Worm (Caenorhabditis elegans) whole organism, early embryonic: ENCODE data around the gene pdf-2.

Experiments
- B0310.2 ChIP-seq: sonication (generic microtip); optimal IDR thresholded peaks from 2 replicates; lab custom pipeline; 2016; ENCODE audit warnings: mild to moderate bottlenecking, missing genetic modification characterization, missing compliant biosample characterization
- F13C5.2 ChIP-seq: sonication (generic microtip); optimal IDR thresholded peaks from 2 replicates; lab custom pipeline; 2017; ENCODE audit warnings: mild to moderate bottlenecking, missing genetic modification characterization, inconsistent platforms, missing compliant biosample characterization
- aly-1 ChIP-seq: sonication (generic microtip); optimal IDR thresholded peaks from 2 replicates; lab custom pipeline; 2016; ENCODE audit warnings: missing genetic modification characterization, missing compliant biosample characterization
- ama-1 ChIP-seq: fragments of 150-350 bp; optimal IDR thresholded peaks from 2 replicates; lab custom pipeline; 2014
- ceh-13 ChIP-seq: fragments of 200-800 bp; sonication (Bioruptor generic); optimal IDR thresholded peaks from 2 replicates; lab custom pipeline; 2018; ENCODE audit warnings: mild to moderate bottlenecking, missing genetic modification characterization, missing compliant biosample characterization
- ceh-36 ChIP-seq: sonication (generic microtip); optimal IDR thresholded peaks from 2 replicates; lab custom pipeline; 2016; ENCODE audit warnings: missing genetic modification characterization, inconsistent platforms, missing compliant biosample characterization
- ets-7 ChIP-seq: sonication (generic microtip); optimal IDR thresholded peaks from 2 replicates; lab custom pipeline; 2016; ENCODE audit warnings: missing genotype, missing genetic modification characterization, missing compliant biosample characterization
- flt-1 ChIP-seq: fragments of 200-800 bp; sonication (Bioruptor generic); IDR thresholded peaks from 2 replicates; pipeline ENCODE4 v1.3.6; 2022; ENCODE audit warnings: missing genetic modification characterization, missing compliant biosample characterization
- pes-1 ChIP-seq: fragments of 200-800 bp; sonication (Bioruptor generic); IDR thresholded peaks from 2 replicates; pipeline ENCODE4 v1.3.6; 2022; ENCODE audit warnings: missing genetic modification reagents, missing genetic modification characterization, missing compliant biosample characterization
- scrt-1 ChIP-seq: fragments of 200-800 bp; sonication (Bioruptor generic); IDR thresholded peaks from 2 replicates; pipeline ENCODE4 v1.3.6; 2022; ENCODE audit warnings: missing genetic modification characterization, missing compliant biosample characterization
- sea-1 ChIP-seq: fragments of 200-800 bp; sonication (Bioruptor generic); conservative IDR thresholded peaks from 2 replicates; pipeline ENCODE4 v1.3.6; 2022; ENCODE audit warnings: missing genetic modification characterization, missing compliant biosample characterization
- tbx-37 ChIP-seq: fragments of 200-800 bp; sonication (Bioruptor generic); conservative IDR thresholded peaks from 2 replicates; pipeline ENCODE4 v1.3.6; 2022; ENCODE audit warnings: missing genetic modification reagents, missing genetic modification characterization, missing compliant biosample characterization
- tra-4 ChIP-seq: sonication (generic microtip); optimal IDR thresholded peaks from 2 replicates; lab custom pipeline; 2017; ENCODE audit warnings: missing genetic modification characterization, missing compliant biosample characterization

DNA sequence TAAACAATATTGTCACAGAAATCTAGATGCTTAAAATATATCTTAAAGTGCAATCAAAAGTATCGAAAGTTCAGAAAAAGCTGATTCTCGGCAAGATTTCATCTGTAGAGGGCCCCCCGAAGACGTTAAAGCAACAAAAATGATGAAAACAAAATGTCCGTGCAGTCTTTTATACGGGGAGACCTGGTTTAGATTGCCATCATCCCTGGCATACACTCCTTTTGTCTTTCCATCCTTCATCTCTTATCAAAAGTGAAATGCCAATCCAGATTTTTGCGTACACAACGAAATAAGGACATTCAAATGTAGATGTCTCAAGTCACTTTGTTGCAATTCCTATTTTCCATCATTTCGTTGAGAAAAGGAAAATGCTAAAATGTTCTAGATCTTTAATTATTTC, 49.0 kb upstream of the pdf-2 start:
- TF ChIP-seq ceh-13 (GFP tag; lab: Kevin White, UChicago): no peak
- no peak for TF ChIP-seq ceh-36 (tag; lab: Kevin White, UChicago)
- no peak for TF ChIP-seq ama-1
- TF ChIP-seq pes-1 (GFP tag; lab: Robert Waterston, UW): no peak
- TF ChIP-seq sea-1 (GFP tag; lab: Robert Waterston, UW): no peak
- no peak for TF ChIP-seq B0310.2 (tag; lab: Kevin White, UChicago)
- no peak for TF ChIP-seq flt-1 (GFP tag; lab: Robert Waterston, UW)
- no peak for TF ChIP-seq scrt-1 (GFP tag; lab: Robert Waterston, UW)
- no peak for TF ChIP-seq tra-4 (tag; lab: Kevin White, UChicago)
- no peak for TF ChIP-seq ets-7 (tag; lab: Kevin White, UChicago)
- no peak for TF ChIP-seq aly-1
- no peak for TF ChIP-seq F13C5.2 (tag; lab: Kevin White, UChicago)
- TF ChIP-seq tbx-37 (GFP tag; lab: Robert Waterston, UW): no peak
